Fruit fly (Drosophila melanogaster): ENCODE results near the gene prage.

Gene prage

dm6 chrX:1846386-1846785 lies 72.9 kb downstream of the prage start:
- no peak for TF ChIP-seq Sin3A (optimal IDR thresholded peaks at IDR 0.05)
- TF ChIP-seq psq (optimal IDR thresholded peaks at IDR 0.05), result no peak
- no peak for TF ChIP-seq h (optimal IDR thresholded peaks at IDR 0.05)
- TF ChIP-seq ttk (optimal IDR thresholded peaks at IDR 0.05), result no peak
- TF ChIP-seq insv (optimal IDR thresholded peaks at IDR 0.05), result no peak
- TF ChIP-seq Myc (optimal IDR thresholded peaks at IDR 0.05), result no peak

- no peak for TF ChIP-seq Myc (optimal IDR thresholded peaks at IDR 0.05)
- no peak for TF ChIP-seq h (optimal IDR thresholded peaks at IDR 0.05)
- TF ChIP-seq Sin3A (optimal IDR thresholded peaks at IDR 0.05), result no peak
- TF ChIP-seq psq (optimal IDR thresholded peaks at IDR 0.05), result no peak
- TF ChIP-seq ttk (optimal IDR thresholded peaks at IDR 0.05), result no peak
- TF ChIP-seq insv (optimal IDR thresholded peaks at IDR 0.05), result no peak
Measured at dm6 chrX:1847735-1848134, 74.2 kb downstream of the prage start.

dm6 chrX:1848624-1849198 lies 75.2 kb downstream of the prage start:
- TF ChIP-seq ttk (optimal IDR thresholded peaks at IDR 0.05) (no peak), Sin3A (optimal IDR thresholded peaks at IDR 0.05) (no peak), Myc (optimal IDR thresholded peaks at IDR 0.05) (no peak), insv (optimal IDR thresholded peaks at IDR 0.05) (no peak), h (optimal IDR thresholded peaks at IDR 0.05) (no peak), psq (optimal IDR thresholded peaks at IDR 0.05) (no peak)

- TF ChIP-seq Myc (optimal IDR thresholded peaks at IDR 0.05) (no peak), psq (optimal IDR thresholded peaks at IDR 0.05) (no peak), h (optimal IDR thresholded peaks at IDR 0.05) (no peak), insv (optimal IDR thresholded peaks at IDR 0.05) (no peak), ttk (optimal IDR thresholded peaks at IDR 0.05) (no peak), Sin3A (optimal IDR thresholded peaks at IDR 0.05) (no peak)
Measured at dm6 chrX:1849914-1850313, 76.4 kb downstream of the prage start.

- no peak for TF ChIP-seq Sin3A (optimal IDR thresholded peaks at IDR 0.05)
- no peak for TF ChIP-seq insv (optimal IDR thresholded peaks at IDR 0.05)
- TF ChIP-seq h (optimal IDR thresholded peaks at IDR 0.05), result no peak
- TF ChIP-seq psq (optimal IDR thresholded peaks at IDR 0.05), result no peak
- TF ChIP-seq Myc (optimal IDR thresholded peaks at IDR 0.05), result no peak
- no peak for TF ChIP-seq ttk (optimal IDR thresholded peaks at IDR 0.05)
Measured at dm6 chrX:1854070-1854469, 80.6 kb downstream of the prage start.

- no peak for TF ChIP-seq insv (optimal IDR thresholded peaks at IDR 0.05)
- TF ChIP-seq ttk (optimal IDR thresholded peaks at IDR 0.05), result no peak
- no peak for TF ChIP-seq Myc (optimal IDR thresholded peaks at IDR 0.05)
Measured at dm6 chrX:1854873-1855272, 81.4 kb downstream of the prage start.

- TF ChIP-seq psq (optimal IDR thresholded peaks at IDR 0.05), result no peak
Measured at dm6 chrX:1856605-1857004, 83.1 kb downstream of the prage start.

dm6 chrX:1858867-1859266 lies 85.3 kb downstream of the prage start, which contains the start of gene Lamtor5:
Gene Lamtor5, minus strand, starts transcription at chrX:1858971.
- TF ChIP-seq insv (optimal IDR thresholded peaks at IDR 0.05), result no peak
- no peak for TF ChIP-seq Sin3A (optimal IDR thresholded peaks at IDR 0.05)
- TF ChIP-seq ttk (optimal IDR thresholded peaks at IDR 0.05), result no peak
- TF ChIP-seq psq (optimal IDR thresholded peaks at IDR 0.05), result no peak
- no peak for TF ChIP-seq h (optimal IDR thresholded peaks at IDR 0.05)
- TF ChIP-seq Myc (optimal IDR thresholded peaks at IDR 0.05), result no peak

dm6 chrX:1861620-1862184 lies 88.2 kb downstream of the prage start, which contains the start of gene deltaCOP:
Gene deltaCOP, minus strand, starts transcription at chrX:1861790.
- TF ChIP-seq psq (optimal IDR thresholded peaks at IDR 0.05) (no peak), ttk (optimal IDR thresholded peaks at IDR 0.05) (no peak), h (optimal IDR thresholded peaks at IDR 0.05) (no peak), Sin3A (optimal IDR thresholded peaks at IDR 0.05) (no peak), Myc (optimal IDR thresholded peaks at IDR 0.05) (no peak), insv (optimal IDR thresholded peaks at IDR 0.05) (no peak)

dm6 chrX:1865673-1866072 lies 92.2 kb downstream of the prage start, which contains the start of the genes Gcna and MED18:
Gene Gcna, minus strand, starts transcription at chrX:1865835.
Gene MED18, plus strand, starts transcription at chrX:1865909.
- no peak for TF ChIP-seq Sin3A (optimal IDR thresholded peaks at IDR 0.05)
- no peak for TF ChIP-seq insv (optimal IDR thresholded peaks at IDR 0.05)
- no peak for TF ChIP-seq ttk (optimal IDR thresholded peaks at IDR 0.05)
- TF ChIP-seq psq (optimal IDR thresholded peaks at IDR 0.05), result no peak
- no peak for TF ChIP-seq Myc (optimal IDR thresholded peaks at IDR 0.05)
- no peak for TF ChIP-seq h (optimal IDR thresholded peaks at IDR 0.05)

dm6 chrX:1868586-1869111 lies 95.1 kb downstream of the prage start, which contains the start of the genes CG14803 and Pex5:
Gene CG14803, plus strand, starts transcription at chrX:1868870.
Gene Pex5, minus strand, starts transcription at chrX:1869061.
- TF ChIP-seq h (optimal IDR thresholded peaks at IDR 0.05) (no peak), psq (optimal IDR thresholded peaks at IDR 0.05) (no peak), insv (optimal IDR thresholded peaks at IDR 0.05) (no peak), ttk (optimal IDR thresholded peaks at IDR 0.05) (no peak), Sin3A (optimal IDR thresholded peaks at IDR 0.05) (no peak), Myc (optimal IDR thresholded peaks at IDR 0.05) (no peak)

- TF ChIP-seq Sin3A (optimal IDR thresholded peaks at IDR 0.05) (no peak), h (optimal IDR thresholded peaks at IDR 0.05) (no peak), ttk (optimal IDR thresholded peaks at IDR 0.05) (no peak), psq (optimal IDR thresholded peaks at IDR 0.05) (no peak), Myc (optimal IDR thresholded peaks at IDR 0.05) (no peak), insv (optimal IDR thresholded peaks at IDR 0.05) (no peak)
Measured at dm6 chrX:1873515-1874126, 100.1 kb downstream of the prage start, which contains the start of the genes Pgam5 and Vps26. Gene Pgam5, minus strand, starts transcription at chrX:1873565. Gene Vps26, plus strand, starts transcription at chrX:1873853.
